Fruit fly (Drosophila melanogaster): ENCODE results near the gene SPE.

The SPE gene

dm6 chr3R:23723381-23724034, 37.5 kb downstream of the SPE start (continued):
- TF ChIP-seq CG15479 (GFP tag; optimal IDR thresholded peaks at IDR 0.05) (peak; percentile 22), CG12744 (GFP tag; optimal IDR thresholded peaks at IDR 0.05) (no peak), CG3726 (GFP tag; IDR thresholded peaks at IDR 0.05) (peak; percentile 79; the same call in 2 of the 3 replicates), CG8290 (GFP tag; optimal IDR thresholded peaks at IDR 0.05) (peak; percentile 37), CG8290 (tag; optimal IDR thresholded peaks at IDR 0.05) (peak in 1 of 2 experiments; percentile 51), H15 (GFP tag; IDR thresholded peaks at IDR 0.05) (peak; percentile 52; the same call in 1 of the 3 replicates), danr (GFP tag; IDR thresholded peaks at IDR 0.05) (no peak), ind (GFP tag; optimal IDR thresholded peaks at IDR 0.05) (peak; percentile 18), Aef1 (GFP tag; IDR thresholded peaks at IDR 0.05) (no peak), dati (GFP tag; IDR thresholded peaks at IDR 0.05) (0 out of 2 replicates have a peak, but pooled peaks have one; percentile 19), Med (GFP tag) (peak; percentile 97), dmrt99B (tag; optimal IDR thresholded peaks at IDR 0.05) (peak; percentile 53), CG43689 (GFP tag; IDR thresholded peaks at IDR 0.05) (no peak), odd (GFP tag; optimal IDR thresholded peaks at IDR 0.05) (peak; percentile 12), Hand (GFP tag; optimal IDR thresholded peaks at IDR 0.05) (no peak), CG9876 (GFP tag; optimal IDR thresholded peaks at IDR 0.05) (peak; percentile 25), lab (GFP tag; optimal IDR thresholded peaks at IDR 0.05) (peak; percentile 56), Sox102F (GFP tag; optimal IDR thresholded peaks at IDR 0.05) (peak; percentile 24), Drgx (GFP tag; IDR thresholded peaks at IDR 0.05) (peak; percentile 56; the same call in 1 of the 2 replicates), grn (GFP tag; optimal IDR thresholded peaks at IDR 0.05) (peak; percentile 71), CG6854 (GFP tag; optimal IDR thresholded peaks at IDR 0.05) (peak; percentile 41), rib (GFP tag; IDR thresholded peaks at IDR 0.05) (peak; percentile 3; the same call in 1 of the 2 replicates), sug (tag; optimal IDR thresholded peaks at IDR 0.05) (peak; percentile 17), Bdp1 (GFP tag; optimal IDR thresholded peaks at IDR 0.05) (peak; percentile 20), pb (GFP tag; optimal IDR thresholded peaks at IDR 0.05) (peak; percentile 73), ase (GFP tag; IDR thresholded peaks at IDR 0.05) (peak; percentile 50; the same call in 1 of the 3 replicates), gce (GFP tag; IDR thresholded peaks at IDR 0.05) (peak; percentile 91), prd (optimal IDR thresholded peaks at IDR 0.05) (no peak), prd (GFP tag; IDR thresholded peaks at IDR 0.05) (peak; percentile 41; the same call in 1 of the 3 replicates), MTF-1 (GFP tag; optimal IDR thresholded peaks at IDR 0.05; ENCODE audit: borderline replicate concordance) (peak; percentile 95), chif (GFP tag; optimal IDR thresholded peaks at IDR 0.05) (peak in 1 of 2 experiments; percentile 35), ems (GFP tag; optimal IDR thresholded peaks at IDR 0.05) (peak; percentile 23), luna (GFP tag; optimal IDR thresholded peaks at IDR 0.05) (no peak), CG15269 (tag; optimal IDR thresholded peaks at IDR 0.05) (peak; percentile 2), CG14441 (GFP tag; IDR thresholded peaks at IDR 0.05) (peak; percentile 43; the same call in 1 of the 2 replicates), CG1529 (GFP tag; optimal IDR thresholded peaks at IDR 0.05) (peak; percentile 39), CG12299 (tag; optimal IDR thresholded peaks at IDR 0.05) (peak; percentile 51), CG2129 (GFP tag; IDR thresholded peaks at IDR 0.05; ENCODE audit: partially characterized antibody) (no peak), Gug (GFP tag; IDR thresholded peaks at IDR 0.05) (no peak), CG7839 (tag; optimal IDR thresholded peaks at IDR 0.05) (peak; percentile 22), pum (GFP tag; optimal IDR thresholded peaks at IDR 0.05) (peak; percentile 10), CG6683 (GFP tag; optimal IDR thresholded peaks at IDR 0.05) (peak; percentile 78), eyg (GFP tag; optimal IDR thresholded peaks at IDR 0.05) (peak; percentile 75), CG17385 (GFP tag; optimal IDR thresholded peaks at IDR 0.05) (peak; percentile 25), CG4360 (GFP tag; IDR thresholded peaks at IDR 0.05) (peak; percentile 69), CG8924 (tag; optimal IDR thresholded peaks at IDR 0.05) (peak; percentile 39), CG11560 (tag; IDR thresholded peaks at IDR 0.05) (no peak), CG33213 (GFP tag; optimal IDR thresholded peaks at IDR 0.05) (peak; percentile 61), CG34422 (GFP tag; IDR thresholded peaks at IDR 0.05) (0 out of 3 replicates have a peak, but pooled peaks have one; percentile 49), lmd (GFP tag; IDR thresholded peaks at IDR 0.05) (peak; percentile 30; the same call in 1 of the 2 replicates)
